Worm (Caenorhabditis elegans): ENCODE measurements around the gene F25H9.6.

DNA sequence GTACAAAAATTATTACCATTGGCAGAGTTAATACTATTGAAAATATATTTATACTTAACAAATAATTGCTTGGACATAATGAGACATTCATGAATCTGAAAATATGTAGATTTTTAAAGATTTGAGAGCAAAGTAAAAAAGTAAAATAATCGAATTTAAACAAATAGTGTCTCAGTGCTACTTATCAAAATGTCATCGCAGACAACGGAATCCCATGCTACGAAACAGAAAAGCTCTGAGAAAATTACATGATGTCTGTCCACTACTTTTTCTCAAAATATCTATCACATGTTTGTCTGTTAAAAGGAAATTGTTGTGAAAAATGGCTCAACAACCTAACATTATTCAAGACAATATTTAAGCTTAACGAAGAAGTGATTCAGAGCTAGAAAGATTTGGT is 16.2 kb upstream of the F25H9.6 start, which contains the start of gene T10G3.4:
- TF ChIP-seq nhr-25 (tag; optimal IDR thresholded peaks at IDR 0.05; ENCODE audit: borderline replicate concordance, insufficient read depth): no peak
- TF ChIP-seq hlh-11 (tag; optimal IDR thresholded peaks at IDR 0.05): no peak
- TF ChIP-seq zag-1 (tag; optimal IDR thresholded peaks at IDR 0.05): no peak
- TF ChIP-seq arid-1 (GFP tag; conservative IDR thresholded peaks at IDR 0.05): no peak
- no peak for TF ChIP-seq lin-13 (GFP tag; optimal IDR thresholded peaks at IDR 0.05)
- TF ChIP-seq pqm-1 (tag; optimal IDR thresholded peaks at IDR 0.05): no peak
- no peak for TF ChIP-seq rbr-2 (tag; optimal IDR thresholded peaks at IDR 0.05)
- no peak for TF ChIP-seq set-16 (GFP tag; IDR thresholded peaks at IDR 0.05)
- TF ChIP-seq ceh-44 (GFP tag; IDR thresholded peaks at IDR 0.05): no peak
- TF ChIP-seq tra-1 (GFP tag; IDR thresholded peaks at IDR 0.05): no peak
- TF ChIP-seq mep-1 (tag; optimal IDR thresholded peaks at IDR 0.05): no peak
- TF ChIP-seq dpl-1 (GFP tag; optimal IDR thresholded peaks at IDR 0.05): no peak
- TF ChIP-seq skn-1 (tag; optimal IDR thresholded peaks at IDR 0.05): no peak
- no peak for TF ChIP-seq duxl-1 (tag; optimal IDR thresholded peaks at IDR 0.05; ENCODE audit: poor library complexity)
